Fruit fly (Drosophila melanogaster) whole organism, embryonic: ENCODE data around the gene CG15927.

Source experiments
- ATbp ChIP-seq: fragments of 200-800 bp; sonication (Bioruptor generic); optimal IDR thresholded peaks from 2 replicates; lab custom pipeline; 2017; ENCODE audit warnings: missing biosample characterization, mild to moderate bottlenecking, missing genetic modification characterization, missing genetic modification reagents
- Asciz ChIP-seq: fragments of 200-800 bp; sonication (Bioruptor generic); optimal IDR thresholded peaks from 2 replicates; lab custom pipeline; 2017; ENCODE audit warnings: missing biosample characterization, mild to moderate bottlenecking, missing genetic modification characterization, missing genetic modification reagents
- CG10565 ChIP-seq: fragments of 200-800 bp; sonication (Bioruptor generic); optimal IDR thresholded peaks from 3 replicates; lab custom pipeline; 2016; ENCODE audit warnings: missing biosample characterization, mild to moderate bottlenecking, missing genetic modification characterization
- CG11093 ChIP-seq: fragments of 200-800 bp; sonication (Bioruptor generic); IDR thresholded peaks from 3 replicates; pipeline ENCODE4 v1.3.6; 2022; ENCODE audit warnings: missing biosample characterization, missing genetic modification characterization
- CG11456 ChIP-seq: fragments of 200-800 bp; sonication (Bioruptor generic); IDR thresholded peaks from 3 replicates; pipeline ENCODE4 v1.3.6; 2022; ENCODE audit warnings: missing biosample characterization, missing genetic modification characterization
- CG12155 ChIP-seq: fragments of 200-800 bp; sonication (Bioruptor generic); optimal IDR thresholded peaks from 3 replicates; lab custom pipeline; 2016; ENCODE audit warnings: missing biosample characterization, missing genetic modification characterization
- CG1233 ChIP-seq: fragments of 200-800 bp; sonication (Bioruptor generic); optimal IDR thresholded peaks from 4 replicates; lab custom pipeline; 2018; ENCODE audit warnings: missing biosample characterization, mild to moderate bottlenecking, missing genetic modification characterization
- CG13424 ChIP-seq: fragments of 200-800 bp; sonication (Bioruptor generic); optimal IDR thresholded peaks from 2 replicates; lab custom pipeline; 2019; ENCODE audit warnings: missing biosample characterization, mild to moderate bottlenecking, missing genetic modification characterization, moderate library complexity
- CG17359 ChIP-seq: fragments of 200-800 bp; sonication (Bioruptor generic); optimal IDR thresholded peaks from 3 replicates; lab custom pipeline; 2018; ENCODE audit warnings: missing biosample characterization, mild to moderate bottlenecking, missing genetic modification characterization, moderate library complexity
- CG17829 ChIP-seq: fragments of 200-800 bp; optimal IDR thresholded peaks from 2 replicates; lab custom pipeline; 2019; ENCODE audit warnings: missing biosample characterization, mild to moderate bottlenecking, missing genetic modification characterization, moderate library complexity
- CG17912 ChIP-seq: fragments of 200-800 bp; sonication (Bioruptor generic); optimal IDR thresholded peaks from 2 replicates; lab custom pipeline; 2018; ENCODE audit warnings: missing biosample characterization, mild to moderate bottlenecking, missing genetic modification characterization
- CG32772 ChIP-seq: fragments of 200-800 bp; sonication (Bioruptor generic); IDR thresholded peaks from 2 replicates; pipeline ENCODE4 v1.3.6; 2022; ENCODE audit warnings: missing biosample characterization, missing genetic modification characterization
- CG33213 ChIP-seq: fragments of 200-800 bp; sonication (Bioruptor generic); optimal IDR thresholded peaks from 3 replicates; lab custom pipeline; 2016; ENCODE audit warnings: missing biosample characterization, missing genetic modification characterization
- CG33557 ChIP-seq: fragments of 200-800 bp; sonication (Bioruptor generic); optimal IDR thresholded peaks from 2 replicates; lab custom pipeline; 2019; ENCODE audit warnings: missing biosample characterization, mild to moderate bottlenecking, missing genetic modification characterization, moderate library complexity
- CG3407 ChIP-seq: fragments of 200-800 bp; sonication (Bioruptor generic); optimal IDR thresholded peaks from 2 replicates; lab custom pipeline; 2018; ENCODE audit warnings: missing biosample characterization, mild to moderate bottlenecking, missing genetic modification characterization
- CG4404 ChIP-seq: fragments of 200-800 bp; sonication (Bioruptor generic); IDR thresholded peaks from 2 replicates; pipeline ENCODE4 v1.3.6; 2022; ENCODE audit warnings: missing biosample characterization, missing genetic modification characterization
- CG6175 ChIP-seq: fragments of 200-800 bp; sonication (Bioruptor generic); IDR thresholded peaks from 3 replicates; pipeline ENCODE4 v1.3.6; 2022; ENCODE audit warnings: missing biosample characterization, missing genetic modification characterization
- CG7357 ChIP-seq: fragments of 200-800 bp; sonication (Bioruptor generic); IDR thresholded peaks from 3 replicates; pipeline ENCODE4 v1.3.6; 2022; ENCODE audit warnings: missing biosample characterization, missing genetic modification characterization
- CG8290 ChIP-seq, 3 experiments: fragments of 200-800 bp; sonication (Bioruptor generic); optimal IDR thresholded peaks; 2 replicates each; lab custom pipeline; 2016 to 2019; ENCODE audit warnings: missing biosample characterization in 3 of 3, missing genetic modification characterization in 3 of 3, mild to moderate bottlenecking in 2 of 3, moderate library complexity in 1 of 3
- CG8359 ChIP-seq: fragments of 200-800 bp; sonication (Bioruptor generic); optimal IDR thresholded peaks from 2 replicates; lab custom pipeline; 2017; ENCODE audit warnings: missing biosample characterization, mild to moderate bottlenecking, missing genetic modification characterization, borderline replicate concordance
- CG8924 ChIP-seq: fragments of 200-800 bp; optimal IDR thresholded peaks from 3 replicates; lab custom pipeline; 2019; ENCODE audit warnings: missing biosample characterization, mild to moderate bottlenecking, missing genetic modification characterization, moderate library complexity
- CG9932 ChIP-seq: fragments of 200-800 bp; sonication (Bioruptor generic); IDR thresholded peaks from 2 replicates; pipeline ENCODE4 v1.3.6; 2022; ENCODE audit warnings: missing biosample characterization, missing genetic modification characterization
- Dip3 ChIP-seq: fragments of 200-800 bp; sonication (Bioruptor generic); optimal IDR thresholded peaks from 3 replicates; lab custom pipeline; 2016; ENCODE audit warnings: missing biosample characterization, missing genetic modification characterization
- Dll ChIP-seq: fragments of 200-800 bp; sonication (Bioruptor generic); IDR thresholded peaks from 4 replicates; pipeline ENCODE4 v1.3.6; 2022; ENCODE audit warnings: missing biosample characterization, missing genetic modification characterization; ENCODE audit not compliant: partially characterized antibody
- HLH4C ChIP-seq: fragments of 200-800 bp; sonication (Bioruptor generic); IDR thresholded peaks from 3 replicates; pipeline ENCODE4 v1.3.6; 2022; ENCODE audit warnings: missing biosample characterization, missing genetic modification characterization; ENCODE audit not compliant: partially characterized antibody
- HmgD ChIP-seq: fragments of 200-800 bp; sonication (Bioruptor generic); optimal IDR thresholded peaks from 3 replicates; lab custom pipeline; 2016; ENCODE audit warnings: missing biosample characterization, missing genetic modification characterization
- Hr78 ChIP-seq, 2 experiments: fragments of 200-800 bp in 1 of 2; fragments of >200 bp in 1 of 2; sonication (Bioruptor generic) in 1 of 2; optimal IDR thresholded peaks; 2 replicates each; lab custom pipeline; 2017 to 2019; ENCODE audit warnings: missing biosample characterization in 2 of 2, missing genetic modification characterization in 2 of 2, mild to moderate bottlenecking in 1 of 2, moderate library complexity in 1 of 2
- Mes4 ChIP-seq: fragments of 200-800 bp; sonication (Bioruptor generic); optimal IDR thresholded peaks from 2 replicates; lab custom pipeline; 2016; ENCODE audit warnings: missing biosample characterization, missing genetic modification characterization
- Myb ChIP-seq: fragments of 200-800 bp; sonication (Bioruptor generic); optimal IDR thresholded peaks from 2 replicates; lab custom pipeline; 2016; ENCODE audit warnings: missing biosample characterization, missing genetic modification characterization
- NfI ChIP-seq: fragments of 200-800 bp; sonication (Bioruptor generic); optimal IDR thresholded peaks from 3 replicates; lab custom pipeline; 2018; ENCODE audit warnings: missing biosample characterization, mild to moderate bottlenecking, missing genetic modification characterization, moderate library complexity
- Rfx ChIP-seq: fragments of 200-800 bp; sonication (Bioruptor generic); IDR thresholded peaks from 2 replicates; pipeline ENCODE4 v1.3.6; 2022; ENCODE audit warnings: missing biosample characterization, missing genetic modification characterization
- Side ChIP-seq: fragments of 200-800 bp; sonication (Bioruptor generic); optimal IDR thresholded peaks from 2 replicates; lab custom pipeline; 2016; ENCODE audit warnings: missing biosample characterization, missing genetic modification characterization
- Sry-δ ChIP-seq: fragments of 200-800 bp; sonication (Bioruptor generic); optimal IDR thresholded peaks from 2 replicates; lab custom pipeline; 2016; ENCODE audit warnings: missing biosample characterization, missing genetic modification characterization
- Xrp1 ChIP-seq: fragments of 200-800 bp; sonication (Bioruptor generic); IDR thresholded peaks from 2 replicates; pipeline ENCODE4 v1.3.6; 2022; ENCODE audit warnings: missing biosample characterization, missing genetic modification characterization
- ab ChIP-seq: fragments of 200-800 bp; sonication (Bioruptor generic); optimal IDR thresholded peaks from 2 replicates; lab custom pipeline; 2016; ENCODE audit warnings: missing biosample characterization, missing genetic modification characterization
- amos ChIP-seq: fragments of 200-800 bp; sonication (Bioruptor generic); IDR thresholded peaks from 2 replicates; pipeline ENCODE4 v1.3.6; 2022; ENCODE audit warnings: missing biosample characterization, missing genetic modification characterization; ENCODE audit not compliant: partially characterized antibody
- cas ChIP-seq: fragments of 200-800 bp; sonication (Bioruptor generic); IDR thresholded peaks from 2 replicates; pipeline ENCODE4 v1.3.6; 2022; ENCODE audit warnings: missing biosample characterization, missing genetic modification characterization
- dimm ChIP-seq: fragments of 200-800 bp; sonication (Bioruptor generic); IDR thresholded peaks from 2 replicates; pipeline ENCODE4 v1.3.6; 2022; ENCODE audit warnings: missing biosample characterization, missing genetic modification characterization
- dmrt11E ChIP-seq: fragments of 200-800 bp; sonication (Bioruptor generic); optimal IDR thresholded peaks from 3 replicates; lab custom pipeline; 2018; ENCODE audit warnings: missing biosample characterization, mild to moderate bottlenecking, missing genetic modification characterization, moderate library complexity
- en ChIP-seq: fragments of 200-800 bp; sonication (Bioruptor generic); optimal IDR thresholded peaks from 2 replicates; lab custom pipeline; 2016; ENCODE audit warnings: missing biosample characterization, missing genetic modification characterization
- fru ChIP-seq: fragments of >200 bp; optimal IDR thresholded peaks from 2 replicates; lab custom pipeline; 2017
- fu2 ChIP-seq: fragments of 200-800 bp; sonication (Bioruptor generic); optimal IDR thresholded peaks from 2 replicates; lab custom pipeline; 2016; ENCODE audit warnings: missing biosample characterization, missing genetic modification characterization
- gce ChIP-seq: fragments of 200-800 bp; sonication (Bioruptor generic); IDR thresholded peaks from 3 replicates; pipeline ENCODE4 v1.3.6; 2022; ENCODE audit warnings: missing biosample characterization, missing genetic modification characterization
- gcm ChIP-seq: fragments of 200-800 bp; sonication (Bioruptor generic); optimal IDR thresholded peaks from 2 replicates; lab custom pipeline; 2019; ENCODE audit warnings: missing biosample characterization, mild to moderate bottlenecking, missing genetic modification characterization, moderate library complexity
- ind ChIP-seq: fragments of 200-800 bp; sonication (Bioruptor generic); optimal IDR thresholded peaks from 3 replicates; lab custom pipeline; 2016; ENCODE audit warnings: missing biosample characterization, missing genetic modification characterization
- ken ChIP-seq: fragments of 200-800 bp; sonication (Bioruptor generic); IDR thresholded peaks from 3 replicates; pipeline ENCODE4 v1.3.6; 2022; ENCODE audit warnings: missing biosample characterization, missing genetic modification characterization
- kni ChIP-seq: fragments of 200-800 bp; sonication (Bioruptor generic); optimal IDR thresholded peaks from 3 replicates; lab custom pipeline; 2017; ENCODE audit warnings: mild to moderate bottlenecking, missing biosample characterization, missing genetic modification reagents, missing genetic modification characterization
- lmd ChIP-seq: fragments of 200-800 bp; sonication (Bioruptor generic); IDR thresholded peaks from 2 replicates; pipeline ENCODE4 v1.3.6; 2022; ENCODE audit warnings: missing biosample characterization, missing genetic modification characterization
- unc-4 ChIP-seq: fragments of 200-800 bp; sonication (Bioruptor generic); IDR thresholded peaks from 2 replicates; pipeline ENCODE4 v1.3.6; 2022; ENCODE audit warnings: missing biosample characterization, missing genetic modification characterization; ENCODE audit not compliant: partially characterized antibody

Gene CG15927

dm6 chrX:12470187-12470931 is 15.8 kb downstream of the CG15927 start (continued):
- TF ChIP-seq CG8359 (GFP tag; lab: Kevin White, UChicago): peak; percentile 29
- TF ChIP-seq Asciz: peak; percentile 50
- no peak for TF ChIP-seq ken (GFP tag; lab: Robert Waterston, UW)
- TF ChIP-seq Dip3 (GFP tag; lab: Kevin White, UChicago): no peak
- peak; percentile 71 for TF ChIP-seq NfI
- peak; percentile 23 for TF ChIP-seq ATbp (GFP tag; lab: Kevin White, UChicago)
- peak; percentile 84 for TF ChIP-seq Rfx (GFP tag; lab: Robert Waterston, UW)
- TF ChIP-seq lmd (GFP tag; lab: Robert Waterston, UW): peak; percentile 72
- no peak for TF ChIP-seq HLH4C (GFP tag; lab: Robert Waterston, UW)
- no peak for TF ChIP-seq Mes4 (GFP tag; lab: Kevin White, UChicago)
- peak; percentile 69 for TF ChIP-seq Xrp1 (GFP tag; lab: Robert Waterston, UW)
- no peak for TF ChIP-seq dimm
- TF ChIP-seq Dll (GFP tag; lab: Robert Waterston, UW): 0 out of 4 replicates have a peak, but pooled peaks have one; percentile 21
- 0 out of 3 replicates have a peak, but pooled peaks have one; percentile 39 for TF ChIP-seq gce (GFP tag; lab: Robert Waterston, UW)
- TF ChIP-seq cas (GFP tag; lab: Robert Waterston, UW): no peak
- TF ChIP-seq ab (GFP tag; lab: Kevin White, UChicago): no peak
- TF ChIP-seq fu2 (GFP tag; lab: Kevin White, UChicago): no peak
- 0 out of 3 replicates have a peak, but pooled peaks have one; percentile 28 for TF ChIP-seq CG6175 (GFP tag; lab: Robert Waterston, UW)
- peak; percentile 56 for TF ChIP-seq CG1233 (GFP tag; lab: Kevin White, UChicago)
- no peak for TF ChIP-seq kni (GFP tag; lab: Kevin White, UChicago)
- no peak for TF ChIP-seq HmgD (GFP tag; lab: Kevin White, UChicago)
- TF ChIP-seq CG17359 (tag; lab: Kevin White, UChicago): peak; percentile 59
- peak; percentile 80 for TF ChIP-seq CG9932 (GFP tag; lab: Robert Waterston, UW)
- TF ChIP-seq amos (GFP tag; lab: Robert Waterston, UW): no peak
- TF ChIP-seq CG4404 (GFP tag; lab: Robert Waterston, UW): peak; percentile 33; the same call in 1 of the 2 replicates
- TF ChIP-seq CG33213: no peak
- TF ChIP-seq CG11456 (GFP tag; lab: Robert Waterston, UW): peak; percentile 75
- no peak for TF ChIP-seq gcm (GFP tag; lab: Kevin White, UChicago)
- no peak for TF ChIP-seq Hr78 (GFP tag; optimal IDR thresholded peaks at IDR 0.05; lab: Kevin White, UChicago)
- TF ChIP-seq CG3407 (GFP tag; lab: Kevin White, UChicago): no peak
- no peak for TF ChIP-seq dmrt11E (tag; lab: Kevin White, UChicago)
- peak; percentile 45 for TF ChIP-seq CG32772 (GFP tag; lab: Robert Waterston, UW)
- no peak for TF ChIP-seq CG8290 (GFP tag; optimal IDR thresholded peaks at IDR 0.05; lab: Kevin White, UChicago)
- peak in 1 of 2 experiments; percentile 21 for TF ChIP-seq CG8290 (tag; optimal IDR thresholded peaks at IDR 0.05; lab: Kevin White, UChicago)
- TF ChIP-seq fru (lab: Kevin White, UChicago): no peak
- TF ChIP-seq CG12155 (GFP tag; lab: Kevin White, UChicago): no peak
- TF ChIP-seq CG33557: no peak
- TF ChIP-seq CG8924: peak; percentile 58
- no peak for TF ChIP-seq Myb (GFP tag; lab: Kevin White, UChicago)
- TF ChIP-seq ind: peak; percentile 50
- TF ChIP-seq CG17829: peak; percentile 36
- TF ChIP-seq unc-4 (GFP tag; lab: Robert Waterston, UW): peak; percentile 39; the same call in 1 of the 2 replicates
- TF ChIP-seq CG11093 (GFP tag; lab: Robert Waterston, UW): peak; percentile 27; the same call in 1 of the 3 replicates
- no peak for TF ChIP-seq CG17912 (GFP tag; lab: Kevin White, UChicago)
- TF ChIP-seq en: no peak
- 0 out of 3 replicates have a peak, but pooled peaks have one; percentile 13 for TF ChIP-seq CG7357 (GFP tag; lab: Robert Waterston, UW)
- peak; percentile 19 for TF ChIP-seq Sry-δ (GFP tag; lab: Kevin White, UChicago)
- TF ChIP-seq Side (GFP tag; lab: Kevin White, UChicago): no peak
- peak; percentile 61 for TF ChIP-seq CG13424 (tag; lab: Kevin White, UChicago)
- TF ChIP-seq CG10565 (GFP tag; lab: Kevin White, UChicago): no peak
